Fruit fly (Drosophila melanogaster): ENCODE data around the gene Pp2B-14D.

Gene Pp2B-14D

DNA sequence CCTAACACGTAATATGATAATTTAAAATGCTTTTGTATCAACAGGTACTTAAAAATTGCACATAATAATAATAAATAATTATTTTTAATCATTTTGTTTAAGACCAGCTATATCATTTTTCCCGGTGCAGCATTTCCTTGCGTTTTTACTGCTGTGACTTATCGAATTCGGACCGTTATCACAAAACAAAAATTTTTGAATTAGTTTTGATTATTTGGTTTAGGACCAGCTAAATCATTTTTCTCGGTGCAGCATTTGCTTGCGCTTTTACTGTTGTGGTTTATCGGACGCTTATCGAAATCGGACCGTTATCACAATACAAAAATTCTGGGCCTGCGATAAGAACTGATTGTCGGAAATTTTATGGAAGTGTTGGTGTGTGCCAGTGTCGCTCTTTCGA is 7.2 kb downstream of the Pp2B-14D start (continued):
- TF ChIP-seq hkb (optimal IDR thresholded peaks at IDR 0.05) (no peak), hkb (GFP tag; IDR thresholded peaks at IDR 0.05) (peak; percentile 86), ems (GFP tag; optimal IDR thresholded peaks at IDR 0.05) (peak; percentile 74), Blimp-1 (GFP tag; optimal IDR thresholded peaks at IDR 0.05) (peak; percentile 81), CkIIα-i1 (GFP tag; IDR thresholded peaks at IDR 0.05) (0 out of 2 replicates have a peak, but pooled peaks have one; percentile 12), Fer3 (tag; optimal IDR thresholded peaks at IDR 0.05) (peak; percentile 83), CG10462 (GFP tag; optimal IDR thresholded peaks at IDR 0.05) (peak; percentile 62), tap (tag; optimal IDR thresholded peaks at IDR 0.05) (peak; percentile 72), Fer2 (tag; optimal IDR thresholded peaks at IDR 0.05) (peak; percentile 11), sd (tag; optimal IDR thresholded peaks at IDR 0.05) (peak; percentile 96), CG7556 (GFP tag; optimal IDR thresholded peaks at IDR 0.05) (peak; percentile 89), CG18599 (GFP tag; optimal IDR thresholded peaks at IDR 0.05) (peak; percentile 86), CG1529 (GFP tag; optimal IDR thresholded peaks at IDR 0.05) (peak; percentile 81), MESR4 (GFP tag; optimal IDR thresholded peaks at IDR 0.05) (no peak), Sry-δ (GFP tag; optimal IDR thresholded peaks at IDR 0.05) (peak; percentile 19), CG12236 (GFP tag; optimal IDR thresholded peaks at IDR 0.05) (peak; percentile 19), CG10274 (GFP tag; optimal IDR thresholded peaks at IDR 0.05) (peak; percentile 42), CG11398 (GFP tag; optimal IDR thresholded peaks at IDR 0.05) (no peak), CG7786 (GFP tag; optimal IDR thresholded peaks at IDR 0.05) (peak; percentile 61), bsh (GFP tag; optimal IDR thresholded peaks at IDR 0.05) (peak; percentile 71 to 89), CG12219 (GFP tag; optimal IDR thresholded peaks at IDR 0.05) (peak; percentile 75), NC2β (GFP tag; optimal IDR thresholded peaks at IDR 0.05) (peak; percentile 50), chinmo (GFP tag; IDR thresholded peaks at IDR 0.05; ENCODE audit: partially characterized antibody) (no peak), CG3838 (GFP tag; optimal IDR thresholded peaks at IDR 0.05) (peak; percentile 42), CG1647 (GFP tag; optimal IDR thresholded peaks at IDR 0.05) (peak; percentile 25), Hsf (GFP tag; optimal IDR thresholded peaks at IDR 0.05) (peak; percentile 65), peb (GFP tag; IDR thresholded peaks at IDR 0.05) (0 out of 2 replicates have a peak, but pooled peaks have one; percentile 19), chn (GFP tag; optimal IDR thresholded peaks at IDR 0.05) (peak; percentile 45), ERR (GFP tag; optimal IDR thresholded peaks at IDR 0.05) (no peak), abd-A (tag; optimal IDR thresholded peaks at IDR 0.05) (no peak), ranshi (GFP tag; IDR thresholded peaks at IDR 0.05) (peak; percentile 79; the same call in 1 of the 2 replicates), Ssrp (tag; optimal IDR thresholded peaks at IDR 0.05) (peak; percentile 78), usp (GFP tag; optimal IDR thresholded peaks at IDR 0.05) (no peak), Rx (GFP tag; IDR thresholded peaks at IDR 0.05) (no peak), fu2 (GFP tag; optimal IDR thresholded peaks at IDR 0.05) (peak; percentile 40), pros (GFP tag; optimal IDR thresholded peaks at IDR 0.05) (no peak), Nf-YC (tag; optimal IDR thresholded peaks at IDR 0.05) (peak; percentile 54), HHEX (GFP tag; optimal IDR thresholded peaks at IDR 0.05) (peak; percentile 84), CTCF (GFP tag; optimal IDR thresholded peaks at IDR 0.05) (peak; percentile 47), vfl (GFP tag; optimal IDR thresholded peaks at IDR 0.05) (peak; percentile 42), gcm (GFP tag; optimal IDR thresholded peaks at IDR 0.05) (peak; percentile 72), CG17328 (GFP tag; IDR thresholded peaks at IDR 0.05) (peak; percentile 70), CG2889 (GFP tag; IDR thresholded peaks at IDR 0.05) (0 out of 3 replicates have a peak, but pooled peaks have one; percentile 19), Hmx (GFP tag; optimal IDR thresholded peaks at IDR 0.05) (no peak), Oli (tag; optimal IDR thresholded peaks at IDR 0.05) (peak; percentile 84), NfI (GFP tag; optimal IDR thresholded peaks at IDR 0.05) (peak; percentile 84), CG4404 (GFP tag; IDR thresholded peaks at IDR 0.05) (peak; percentile 39), sisA (GFP tag; IDR thresholded peaks at IDR 0.05) (peak; percentile 76), CG15514 (GFP tag; optimal IDR thresholded peaks at IDR 0.05) (peak; percentile 77), CG7745 (tag; optimal IDR thresholded peaks at IDR 0.05) (peak; percentile 25), yki (optimal IDR thresholded peaks at IDR 0.05) (no peak), lilli (GFP tag; optimal IDR thresholded peaks at IDR 0.05) (peak; percentile 80)

Data from whole organism, embryonic.